Worm (Caenorhabditis elegans) whole organism, L3 larva: Measurements from ENCODE around the gene Y43E12A.3.
A peak's percentile ranks its signal among the peaks of the same experiment; 100 is the strongest.
"Not testable (repeated sequence)": the region's sequence is repeated elsewhere in the genome, so short reads cannot be mapped to it uniquely, and the experiment has no call there.

ENCODE experiments used
- aly-2 ChIP-seq: fragments of 150-350 bp; optimal IDR thresholded peaks from 2 replicates; lab custom pipeline; 2014; ENCODE audit warnings: missing biosample characterization, missing genetic modification characterization
- ceh-16 ChIP-seq: sonication (generic microtip); optimal IDR thresholded peaks from 2 replicates; lab custom pipeline; 2017; ENCODE audit warnings: missing biosample characterization, missing genetic modification characterization
- ceh-28 ChIP-seq: fragments of 150-350 bp; optimal IDR thresholded peaks from 2 replicates; lab custom pipeline; 2014; ENCODE audit warnings: missing biosample characterization, missing genetic modification reagents, missing genetic modification characterization
- ceh-9 ChIP-seq: sonication (generic microtip); optimal IDR thresholded peaks from 2 replicates; lab custom pipeline; 2018; ENCODE audit warnings: missing biosample characterization, missing genetic modification characterization
- daf-12 ChIP-seq: fragments of 150-350 bp; optimal IDR thresholded peaks from 2 replicates; lab custom pipeline; 2014; ENCODE audit warnings: missing biosample characterization, missing genetic modification reagents, missing genetic modification characterization
- elt-1 ChIP-seq: fragments of 150-350 bp; optimal IDR thresholded peaks from 2 replicates; lab custom pipeline; 2014; ENCODE audit warnings: missing biosample characterization, missing genetic modification characterization
- elt-2 ChIP-seq: sonication (generic microtip); optimal IDR thresholded peaks from 2 replicates; lab custom pipeline; 2016; ENCODE audit warnings: missing genetic modification reagents, mild to moderate bottlenecking, missing genetic modification characterization, missing compliant biosample characterization
- elt-3 ChIP-seq, 3 experiments: fragments of 150-350 bp in 1 of 3; sonication (generic microtip) in 2 of 3; optimal IDR thresholded peaks; 2 replicates in 2 of 3; 4 replicates in 1 of 3; lab custom pipeline; 2014 to 2017; ENCODE audit warnings: missing biosample characterization in 3 of 3, missing genetic modification characterization in 3 of 3
- eor-1 ChIP-seq, 2 experiments: fragments of 150-350 bp; optimal IDR thresholded peaks; 2 replicates each; lab custom pipeline; 2014 to 2018; ENCODE audit warnings: missing biosample characterization in 2 of 2, missing genetic modification characterization in 2 of 2
- fkh-10 ChIP-seq: sonication (generic microtip); optimal IDR thresholded peaks from 2 replicates; lab custom pipeline; 2017; ENCODE audit warnings: missing biosample characterization, missing genetic modification reagents, missing genetic modification characterization
- fos-1 ChIP-seq: fragments of 150-350 bp; optimal IDR thresholded peaks from 2 replicates; lab custom pipeline; 2014; ENCODE audit warnings: missing biosample characterization, missing genetic modification characterization
- hmg-11 ChIP-seq: sonication (generic microtip); optimal IDR thresholded peaks from 2 replicates; lab custom pipeline; 2016; ENCODE audit warnings: missing genetic modification characterization, missing compliant biosample characterization
- jun-1 ChIP-seq: fragments of 150-350 bp; optimal IDR thresholded peaks from 2 replicates; lab custom pipeline; 2014; ENCODE audit warnings: missing biosample characterization, missing genetic modification reagents, missing genetic modification characterization
- lin-15B ChIP-seq: fragments of 150-350 bp; optimal IDR thresholded peaks from 2 replicates; lab custom pipeline; 2014; ENCODE audit warnings: missing biosample characterization, missing genetic modification characterization
- lin-39 ChIP-seq: fragments of 150-350 bp; optimal IDR thresholded peaks from 2 replicates; lab custom pipeline; 2018; ENCODE audit warnings: missing biosample characterization, missing genetic modification reagents, missing genetic modification characterization
- lsy-12 ChIP-seq: sonication (generic microtip); optimal IDR thresholded peaks from 2 replicates; lab custom pipeline; 2016; ENCODE audit warnings: mild to moderate bottlenecking, missing genetic modification characterization, missing compliant biosample characterization
- mml-1 ChIP-seq: fragments of 150-350 bp; sonication (generic microtip); optimal IDR thresholded peaks from 3 replicates; lab custom pipeline; 2014; ENCODE audit warnings: missing biosample characterization, missing genetic modification characterization
- nhr-11 ChIP-seq: fragments of 150-350 bp; optimal IDR thresholded peaks from 2 replicates; lab custom pipeline; 2014; ENCODE audit warnings: missing biosample characterization, missing genetic modification characterization
- nhr-12 ChIP-seq: fragments of 150-350 bp; optimal IDR thresholded peaks from 2 replicates; lab custom pipeline; 2014; ENCODE audit warnings: missing biosample characterization, missing genetic modification characterization
- nhr-25 ChIP-seq: sonication (generic microtip); optimal IDR thresholded peaks from 2 replicates; lab custom pipeline; 2017; ENCODE audit warnings: missing biosample characterization, missing genetic modification characterization
- nhr-43 ChIP-seq: sonication (generic microtip); optimal IDR thresholded peaks from 2 replicates; lab custom pipeline; 2016; ENCODE audit warnings: mild to moderate bottlenecking, missing genetic modification characterization, missing compliant biosample characterization; ENCODE audit not compliant: poor library complexity, severe bottlenecking
- nhr-77 ChIP-seq: fragments of 150-350 bp; optimal IDR thresholded peaks from 2 replicates; lab custom pipeline; 2014; ENCODE audit warnings: missing biosample characterization, missing genetic modification characterization
- pqm-1 ChIP-seq: fragments of 150-350 bp; optimal IDR thresholded peaks from 2 replicates; lab custom pipeline; 2017; ENCODE audit warnings: missing biosample characterization, missing genetic modification characterization, inconsistent platforms
- sea-2 ChIP-seq: fragments of 150-350 bp; sonication (generic microtip); optimal IDR thresholded peaks from 4 replicates; lab custom pipeline; 2014; ENCODE audit warnings: missing biosample characterization, missing genetic modification reagents, missing genetic modification characterization
- skn-1 ChIP-seq: fragments of 150-350 bp; optimal IDR thresholded peaks from 2 replicates; lab custom pipeline; 2014; ENCODE audit warnings: missing biosample characterization, missing genetic modification characterization
- snpc-4 ChIP-seq: fragments of 150-350 bp; optimal IDR thresholded peaks from 2 replicates; lab custom pipeline; 2014; ENCODE audit warnings: missing biosample characterization, missing genetic modification characterization
- tbx-2 ChIP-seq: sonication (generic microtip); optimal IDR thresholded peaks from 2 replicates; lab custom pipeline; 2016; ENCODE audit warnings: mild to moderate bottlenecking, missing genetic modification characterization, missing compliant biosample characterization
- unc-39 ChIP-seq: sonication (generic microtip); optimal IDR thresholded peaks from 4 replicates; lab custom pipeline; 2017; ENCODE audit warnings: missing biosample characterization, missing genetic modification characterization
- unc-62 ChIP-seq: fragments of 150-350 bp; sonication (generic microtip); optimal IDR thresholded peaks from 4 replicates; lab custom pipeline; 2014; ENCODE audit warnings: missing biosample characterization, missing genetic modification reagents, missing genetic modification characterization
- zag-1 ChIP-seq: fragments of 150-350 bp; optimal IDR thresholded peaks from 2 replicates; lab custom pipeline; 2014; ENCODE audit warnings: missing biosample characterization, missing genetic modification characterization
- ztf-11 ChIP-seq: fragments of 150-350 bp; optimal IDR thresholded peaks from 2 replicates; lab custom pipeline; 2014; ENCODE audit warnings: missing biosample characterization, missing genetic modification characterization
- ztf-4 ChIP-seq: fragments of 150-350 bp; optimal IDR thresholded peaks from 2 replicates; lab custom pipeline; 2014; ENCODE audit warnings: missing biosample characterization, missing genetic modification characterization

Gene Y43E12A.3

ce11 chrIV:10987342-10987945 is at the start of gene Y43E12A.3:
Gene Y43E12A.3, plus strand, starts transcription at chrIV:10987895.
- TF ChIP-seq elt-1 (tag; lab: Kevin White, UChicago); elt-3 (tag; optimal IDR thresholded peaks at IDR 0.05; lab: Kevin White, UChicago); mml-1 (tag; lab: Kevin White, UChicago): not testable (repeated sequence)

- TF ChIP-seq skn-1 (tag; lab: Kevin White, UChicago): no peak
- no peak for TF ChIP-seq fkh-10 (GFP tag; lab: Kevin White, UChicago)
- TF ChIP-seq fos-1: no peak
- no peak for TF ChIP-seq elt-3 (tag; optimal IDR thresholded peaks at IDR 0.05; lab: Kevin White, UChicago)
- no peak for TF ChIP-seq elt-1 (tag; lab: Kevin White, UChicago)
- TF ChIP-seq eor-1 (tag; optimal IDR thresholded peaks at IDR 0.05; lab: Kevin White, UChicago): no peak
- TF ChIP-seq unc-39 (tag; lab: Kevin White, UChicago): no peak
- no peak for TF ChIP-seq ztf-11 (tag; lab: Kevin White, UChicago)
- no peak for TF ChIP-seq aly-2 (tag; lab: Kevin White, UChicago)
- TF ChIP-seq daf-12 (tag; lab: Kevin White, UChicago): no peak
- TF ChIP-seq ztf-4 (tag; lab: Kevin White, UChicago): no peak
- no peak for TF ChIP-seq sea-2
- TF ChIP-seq nhr-77 (tag; lab: Kevin White, UChicago): no peak
Observed at ce11 chrIV:10948797-10949196, 38.9 kb upstream of the Y43E12A.3 start, which contains the start of gene Y69E1A.1. Gene Y69E1A.1, minus strand, starts transcription at chrIV:10948897.

- TF ChIP-seq nhr-43 (tag; lab: Kevin White, UChicago) (no peak), snpc-4 (tag; lab: Kevin White, UChicago) (no peak), tbx-2 (tag; lab: Kevin White, UChicago) (no peak), unc-62 (GFP tag; lab: Kevin White, UChicago) (no peak), nhr-77 (tag; lab: Kevin White, UChicago) (no peak), ztf-11 (tag; lab: Kevin White, UChicago) (no peak), nhr-25 (tag; lab: Kevin White, UChicago) (no peak), ceh-16 (tag; lab: Kevin White, UChicago) (no peak), zag-1 (tag; lab: Kevin White, UChicago) (no peak), jun-1 (tag; lab: Kevin White, UChicago) (no peak), lsy-12 (tag; lab: Kevin White, UChicago) (no peak), fkh-10 (GFP tag; lab: Kevin White, UChicago) (no peak)
Observed at ce11 chrIV:10949510-10949909, 38.2 kb upstream of the Y43E12A.3 start, which contains the start of gene nsph-3.1. Gene nsph-3.1, plus strand, starts transcription at chrIV:10949810.

ce11 chrIV:10950363-10951214 is 37.1 kb upstream of the Y43E12A.3 start:
- TF ChIP-seq ceh-9 (tag; lab: Kevin White, UChicago): no peak
- TF ChIP-seq nhr-43 (tag; lab: Kevin White, UChicago): peak; percentile 41
- TF ChIP-seq aly-2 (tag; lab: Kevin White, UChicago): no peak
- TF ChIP-seq nhr-11 (tag; lab: Kevin White, UChicago): no peak

ce11 chrIV:10951997-10952396 is 35.7 kb upstream of the Y43E12A.3 start, which contains the start of gene Y69E1A.3:
Gene Y69E1A.3, plus strand, starts transcription at chrIV:10952297.
- TF ChIP-seq elt-1 (tag; lab: Kevin White, UChicago): no peak
- no peak for TF ChIP-seq lin-39 (tag; lab: Kevin White, UChicago)
- no peak for TF ChIP-seq nhr-43 (tag; lab: Kevin White, UChicago)
- TF ChIP-seq elt-2 (tag; lab: Kevin White, UChicago): no peak
- no peak for TF ChIP-seq lsy-12 (tag; lab: Kevin White, UChicago)
- TF ChIP-seq ztf-4 (tag; lab: Kevin White, UChicago): no peak
- no peak for TF ChIP-seq ceh-28 (tag; lab: Kevin White, UChicago)
- no peak for TF ChIP-seq hmg-11 (tag; lab: Kevin White, UChicago)
- TF ChIP-seq nhr-12 (tag; lab: Kevin White, UChicago): no peak
- TF ChIP-seq pqm-1: no peak
- TF ChIP-seq aly-2 (tag; lab: Kevin White, UChicago): no peak
- no peak for TF ChIP-seq lin-15B (tag; lab: Kevin White, UChicago)
